Fruit fly (Drosophila melanogaster): ENCODE measurements around the gene HisRS.

The HisRS gene

dm6 chrX:18506639-18507528 lies 8.3 kb upstream of the HisRS start:
- no peak for TF ChIP-seq rib (GFP tag; IDR thresholded peaks at IDR 0.05)
- peak; percentile 14 for TF ChIP-seq psq (GFP tag; optimal IDR thresholded peaks at IDR 0.05)
- 0 out of 2 replicates have a peak, but pooled peaks have one; percentile 24 for TF ChIP-seq CkIIα-i1 (GFP tag; IDR thresholded peaks at IDR 0.05)
- peak; percentile 96 for TF ChIP-seq ci (GFP tag; IDR thresholded peaks at IDR 0.05)
- peak; percentile 63 to 84 for TF ChIP-seq chif (GFP tag; optimal IDR thresholded peaks at IDR 0.05)
- TF ChIP-seq Ets65A (GFP tag) = peak; percentile 89
- peak; percentile 99 for TF ChIP-seq CG5180 (GFP tag; optimal IDR thresholded peaks at IDR 0.05)
- peak; percentile 80 for TF ChIP-seq CG7839 (tag; optimal IDR thresholded peaks at IDR 0.05)
- peak; percentile 67 for TF ChIP-seq Taf1 (GFP tag; IDR thresholded peaks at IDR 0.05)
- no peak for TF ChIP-seq Trl (optimal IDR thresholded peaks at IDR 0.05)
- TF ChIP-seq Trl (GFP tag; optimal IDR thresholded peaks at IDR 0.05) = peak; percentile 86
- no peak for TF ChIP-seq trh (GFP tag; optimal IDR thresholded peaks at IDR 0.05)
- TF ChIP-seq CG15696 (tag; optimal IDR thresholded peaks at IDR 0.05) = peak; percentile 9
- TF ChIP-seq nmo (GFP tag; optimal IDR thresholded peaks at IDR 0.05) = peak; percentile 67
- peak; percentile 60 for TF ChIP-seq CG12659 (GFP tag; optimal IDR thresholded peaks at IDR 0.05)
- peak; percentile 79 for TF ChIP-seq az2 (GFP tag; optimal IDR thresholded peaks at IDR 0.05)
- TF ChIP-seq CG3995 (GFP tag; optimal IDR thresholded peaks at IDR 0.05) = no peak
- peak; percentile 7 for TF ChIP-seq CrebB (tag; optimal IDR thresholded peaks at IDR 0.05)
- peak; percentile 4 for TF ChIP-seq NC2β (GFP tag; optimal IDR thresholded peaks at IDR 0.05)
- no peak for TF ChIP-seq hb (GFP tag; IDR thresholded peaks at IDR 0.05; ENCODE audit: partially characterized antibody)
- peak; percentile 34 for TF ChIP-seq corto (GFP tag; optimal IDR thresholded peaks at IDR 0.05)
- TF ChIP-seq jumu (GFP tag; optimal IDR thresholded peaks at IDR 0.05) = peak; percentile 65
- peak; percentile 91 for TF ChIP-seq Xrp1 (GFP tag; IDR thresholded peaks at IDR 0.05)
- TF ChIP-seq pzg (GFP tag; optimal IDR thresholded peaks at IDR 0.05) = no peak
- peak; percentile 79 for TF ChIP-seq Dbx (GFP tag; IDR thresholded peaks at IDR 0.05)
- peak; percentile 84 for TF ChIP-seq CG6254 (GFP tag; optimal IDR thresholded peaks at IDR 0.05)
- peak; percentile 56 for TF ChIP-seq D19B (GFP tag; optimal IDR thresholded peaks at IDR 0.05)
- peak; percentile 71 for TF ChIP-seq org-1 (GFP tag; optimal IDR thresholded peaks at IDR 0.05)
- peak; percentile 18 for TF ChIP-seq vfl (GFP tag; optimal IDR thresholded peaks at IDR 0.05)
- TF ChIP-seq Sry-β (GFP tag; optimal IDR thresholded peaks at IDR 0.05) = no peak
- TF ChIP-seq ind (GFP tag; optimal IDR thresholded peaks at IDR 0.05) = peak; percentile 84
- no peak for TF ChIP-seq CG42726 (GFP tag; IDR thresholded peaks at IDR 0.05; ENCODE audit: partially characterized antibody)
- no peak for TF ChIP-seq BEAF-32 (GFP tag; optimal IDR thresholded peaks at IDR 0.05)
- TF ChIP-seq zen (tag; optimal IDR thresholded peaks at IDR 0.05) = peak; percentile 54
- peak; percentile 83 for TF ChIP-seq cg (GFP tag; optimal IDR thresholded peaks at IDR 0.05)
- peak; percentile 53 for TF ChIP-seq wor (GFP tag; IDR thresholded peaks at IDR 0.05)
- peak; percentile 68 for TF ChIP-seq CG9932 (GFP tag; IDR thresholded peaks at IDR 0.05)
- peak; percentile 76 to 81 for TF ChIP-seq dpn (GFP tag; optimal IDR thresholded peaks at IDR 0.05)
- TF ChIP-seq CoRest (tag; optimal IDR thresholded peaks at IDR 0.05) = peak; percentile 46
- no peak for TF ChIP-seq CG16813 (GFP tag; IDR thresholded peaks at IDR 0.05; ENCODE audit: partially characterized antibody)
- TF ChIP-seq CG14050 (GFP tag; IDR thresholded peaks at IDR 0.05) = peak; percentile 70
- TF ChIP-seq Gug (GFP tag; IDR thresholded peaks at IDR 0.05) = peak; percentile 71; the same call in 3 of the 4 replicates
- TF ChIP-seq CG16779 (GFP tag; IDR thresholded peaks at IDR 0.05) = peak; percentile 74
- no peak for TF ChIP-seq nom (GFP tag; optimal IDR thresholded peaks at IDR 0.05)
- peak; percentile 33 for TF ChIP-seq Atf3 (GFP tag; optimal IDR thresholded peaks at IDR 0.05)
- TF ChIP-seq sens-2 (GFP tag; IDR thresholded peaks at IDR 0.05) = peak; percentile 80
- TF ChIP-seq gsb (GFP tag; IDR thresholded peaks at IDR 0.05) = no peak
- peak; percentile 81 for TF ChIP-seq sisA (GFP tag; IDR thresholded peaks at IDR 0.05)
- no peak for TF ChIP-seq CG34224 (GFP tag; IDR thresholded peaks at IDR 0.05; ENCODE audit: partially characterized antibody)
